Worm (Caenorhabditis elegans) whole organism, young adult: ENCODE measurements around the gene npax-1.

Source experiments
- B0019.2 ChIP-seq: fragments of 200-800 bp; sonication (Bioruptor generic); conservative IDR thresholded peaks from 2 replicates; pipeline ENCODE4 v1.3.6; 2022; ENCODE audit warnings: missing genetic modification reagents, missing genetic modification characterization, missing compliant biosample characterization
- F33H1.4 ChIP-seq: fragments of 200-800 bp; sonication (Bioruptor generic); IDR thresholded peaks from 2 replicates; pipeline ENCODE4 v1.3.6; 2022; ENCODE audit warnings: missing genetic modification reagents, missing genetic modification characterization, missing compliant biosample characterization
- K11D2.4 ChIP-seq: fragments of 200-800 bp; sonication (Bioruptor generic); IDR thresholded peaks from 2 replicates; pipeline ENCODE4 v1.3.6; 2022; ENCODE audit warnings: missing genetic modification reagents, missing genetic modification characterization, missing compliant biosample characterization
- T26A5.8 ChIP-seq: sonication (generic microtip); optimal IDR thresholded peaks from 2 replicates; lab custom pipeline; 2016; ENCODE audit warnings: missing genetic modification characterization, missing compliant biosample characterization
- Y53G8AR.9 ChIP-seq: fragments of 200-800 bp; sonication (Bioruptor generic); conservative IDR thresholded peaks from 2 replicates; pipeline ENCODE4 v1.3.6; 2022; ENCODE audit warnings: missing genetic modification reagents, missing genetic modification characterization, missing compliant biosample characterization
- akir-1 ChIP-seq: fragments of 200-800 bp; sonication (Bioruptor generic); optimal IDR thresholded peaks from 2 replicates; lab custom pipeline; 2018; ENCODE audit warnings: mild to moderate bottlenecking, missing genetic modification characterization, moderate library complexity, missing compliant biosample characterization
- attf-6 ChIP-seq: fragments of 200-800 bp; sonication (Bioruptor generic); IDR thresholded peaks from 2 replicates; pipeline ENCODE4 v1.3.6; 2022; ENCODE audit warnings: missing genetic modification reagents, missing genetic modification characterization, missing compliant biosample characterization
- cebp-1 ChIP-seq, 2 experiments: fragments of 200-800 bp in 1 of 2; sonication (Bioruptor generic) in 1 of 2; sonication (generic microtip) in 1 of 2; IDR thresholded peaks in 1 of 2; optimal IDR thresholded peaks in 1 of 2; 2 replicates each; pipeline versions ENCODE4 v1.3.6 to Lab custom; 2017 to 2022; ENCODE audit warnings: missing compliant biosample characterization in 2 of 2, missing genetic modification characterization in 2 of 2, mild to moderate bottlenecking in 1 of 2, missing genetic modification reagents in 1 of 2, moderate library complexity in 1 of 2
- dpl-1 ChIP-seq: fragments of 150-350 bp; optimal IDR thresholded peaks from 2 replicates; lab custom pipeline; 2014; ENCODE audit warnings: missing biosample characterization, missing genetic modification reagents, missing genetic modification characterization
- egl-18 ChIP-seq: fragments of 200-800 bp; sonication (Bioruptor generic); IDR thresholded peaks from 2 replicates; pipeline ENCODE4 v1.3.6; 2022; ENCODE audit warnings: missing genetic modification reagents, missing genetic modification characterization, missing compliant biosample characterization
- egrh-3 ChIP-seq: fragments of 200-800 bp; sonication (Bioruptor generic); IDR thresholded peaks from 2 replicates; pipeline ENCODE4 v1.3.6; 2022; ENCODE audit warnings: missing genetic modification reagents, missing genetic modification characterization, missing compliant biosample characterization
- ets-4 ChIP-seq: fragments of 200-800 bp; sonication (Bioruptor generic); optimal IDR thresholded peaks from 2 replicates; lab custom pipeline; 2018; ENCODE audit warnings: mild to moderate bottlenecking, missing genetic modification characterization, missing compliant biosample characterization
- hlh-12 ChIP-seq: sonication (generic microtip); optimal IDR thresholded peaks from 2 replicates; lab custom pipeline; 2016; ENCODE audit warnings: missing genetic modification characterization, missing compliant biosample characterization
- hmg-1.2 ChIP-seq: fragments of 200-800 bp; sonication (Bioruptor generic); IDR thresholded peaks from 2 replicates; pipeline ENCODE4 v1.3.6; 2022; ENCODE audit warnings: missing genetic modification reagents, missing genetic modification characterization, missing compliant biosample characterization
- let-607 ChIP-seq, 2 experiments: fragments of 200-800 bp in 1 of 2; sonication (Bioruptor generic) in 1 of 2; sonication (generic microtip) in 1 of 2; optimal IDR thresholded peaks; 2 replicates each; lab custom pipeline; 2016 to 2018; ENCODE audit warnings: mild to moderate bottlenecking in 2 of 2, missing compliant biosample characterization in 2 of 2, missing genetic modification characterization in 2 of 2, moderate library complexity in 2 of 2, missing genotype in 1 of 2
- lir-1 ChIP-seq: fragments of 200-800 bp; sonication (Bioruptor generic); conservative IDR thresholded peaks from 2 replicates; pipeline ENCODE4 v1.3.6; 2022; ENCODE audit warnings: missing genetic modification reagents, missing genetic modification characterization, missing compliant biosample characterization
- madf-10 ChIP-seq: sonication (generic microtip); optimal IDR thresholded peaks from 2 replicates; lab custom pipeline; 2016; ENCODE audit warnings: mild to moderate bottlenecking, missing genetic modification characterization, missing compliant biosample characterization
- mcd-1 ChIP-seq: fragments of 200-800 bp; sonication (Bioruptor generic); IDR thresholded peaks from 2 replicates; pipeline ENCODE4 v1.3.6; 2022; ENCODE audit warnings: missing genetic modification reagents, missing genetic modification characterization, missing compliant biosample characterization
- mel-28 ChIP-seq: sonication (generic microtip); optimal IDR thresholded peaks from 2 replicates; lab custom pipeline; 2016; ENCODE audit warnings: borderline replicate concordance, mild to moderate bottlenecking, missing genetic modification characterization, missing compliant biosample characterization
- nhr-80 ChIP-seq: sonication (generic microtip); optimal IDR thresholded peaks from 2 replicates; lab custom pipeline; 2016; ENCODE audit warnings: missing genetic modification characterization, missing compliant biosample characterization
- pbrm-1 ChIP-seq: fragments of 200-800 bp; sonication (Bioruptor generic); IDR thresholded peaks from 2 replicates; pipeline ENCODE4 v1.3.6; 2022; ENCODE audit warnings: missing genetic modification reagents, missing genetic modification characterization, missing compliant biosample characterization
- tlf-1 ChIP-seq: fragments of 200-800 bp; sonication (Bioruptor generic); optimal IDR thresholded peaks from 2 replicates; lab custom pipeline; 2018; ENCODE audit warnings: mild to moderate bottlenecking, missing genetic modification characterization, missing compliant biosample characterization
- unc-62 ChIP-seq: fragments of 150-350 bp; optimal IDR thresholded peaks from 2 replicates; lab custom pipeline; 2014; ENCODE audit warnings: missing biosample characterization, missing genetic modification reagents, missing genetic modification characterization
- xnd-1 ChIP-seq: sonication (generic microtip); optimal IDR thresholded peaks from 2 replicates; lab custom pipeline; 2016; ENCODE audit warnings: missing genotype, missing genetic modification reagents, missing genetic modification characterization, missing compliant biosample characterization
- ztf-18 ChIP-seq: sonication (generic microtip); optimal IDR thresholded peaks from 2 replicates; lab custom pipeline; 2016; ENCODE audit warnings: missing genotype, mild to moderate bottlenecking, missing genetic modification characterization, missing compliant biosample characterization

The npax-1 gene

ce11 chrII:7287140-7287539 is 44.0 kb downstream of the npax-1 start (continued):
- TF ChIP-seq attf-6 (GFP tag; lab: Robert Waterston, UW) (no peak), cebp-1 (GFP tag; IDR thresholded peaks at IDR 0.05; lab: Robert Waterston, UW) (peak; percentile 79), cebp-1 (tag; optimal IDR thresholded peaks at IDR 0.05; lab: Kevin White, UChicago) (peak; percentile 80), unc-62 (peak; percentile 82)
- TF ChIP-seq, all 124 proteins: peak for 6

ce11 chrII:7283063-7283462 is 48.1 kb downstream of the npax-1 start:
- TF ChIP-seq lir-1 (GFP tag; lab: Robert Waterston, UW) (no peak), madf-10 (tag; lab: Kevin White, UChicago) (no peak), T26A5.8 (no peak), Y53G8AR.9 (GFP tag; lab: Robert Waterston, UW) (no peak), tlf-1 (GFP tag; lab: Kevin White, UChicago) (no peak), pbrm-1 (GFP tag; lab: Robert Waterston, UW) (no peak), ztf-18 (no peak), ets-4 (GFP tag; lab: Kevin White, UChicago) (no peak), attf-6 (GFP tag; lab: Robert Waterston, UW) (no peak), K11D2.4 (no peak), egrh-3 (GFP tag; lab: Robert Waterston, UW) (no peak), F33H1.4 (GFP tag; lab: Robert Waterston, UW) (no peak), let-607 (tag; optimal IDR thresholded peaks at IDR 0.05; lab: Kevin White, UChicago) (no peak), mel-28 (tag; lab: Kevin White, UChicago) (no peak), hmg-1.2 (GFP tag; lab: Robert Waterston, UW) (no peak), hlh-12 (tag; lab: Kevin White, UChicago) (no peak), xnd-1 (tag; lab: Kevin White, UChicago) (no peak), dpl-1 (GFP tag; lab: Kevin White, UChicago) (no peak)

ce11 chrII:7280584-7280983 is 50.5 kb downstream of the npax-1 start:
- TF ChIP-seq nhr-80 (tag; lab: Kevin White, UChicago): peak; percentile 84
- peak; percentile 36 for TF ChIP-seq unc-62
- no peak for TF ChIP-seq mcd-1 (GFP tag; lab: Robert Waterston, UW)
- TF ChIP-seq cebp-1 (GFP tag; IDR thresholded peaks at IDR 0.05; lab: Robert Waterston, UW): no peak
- TF ChIP-seq cebp-1 (tag; optimal IDR thresholded peaks at IDR 0.05; lab: Kevin White, UChicago): peak; percentile 38
- TF ChIP-seq egl-18 (GFP tag; lab: Robert Waterston, UW): no peak
- no peak for TF ChIP-seq akir-1 (GFP tag; lab: Kevin White, UChicago)

- TF ChIP-seq lir-1 (GFP tag; lab: Robert Waterston, UW) (no peak), B0019.2 (GFP tag; lab: Robert Waterston, UW) (no peak)
- TF ChIP-seq, all 124 proteins: peak for 0
Observed at ce11 chrII:7279808-7280207, 51.3 kb downstream of the npax-1 start.
